Worm (Caenorhabditis elegans) whole organism, early embryonic: ENCODE results near the gene Y70C5C.1.

ENCODE experiments used
- B0310.2 ChIP-seq: sonication (generic microtip); optimal IDR thresholded peaks from 2 replicates; lab custom pipeline; 2016; ENCODE audit warnings: mild to moderate bottlenecking, missing genetic modification characterization, missing compliant biosample characterization
- F13C5.2 ChIP-seq: sonication (generic microtip); optimal IDR thresholded peaks from 2 replicates; lab custom pipeline; 2017; ENCODE audit warnings: mild to moderate bottlenecking, missing genetic modification characterization, inconsistent platforms, missing compliant biosample characterization
- aly-1 ChIP-seq: sonication (generic microtip); optimal IDR thresholded peaks from 2 replicates; lab custom pipeline; 2016; ENCODE audit warnings: missing genetic modification characterization, missing compliant biosample characterization
- ama-1 ChIP-seq: fragments of 150-350 bp; optimal IDR thresholded peaks from 2 replicates; lab custom pipeline; 2014
- ceh-13 ChIP-seq: fragments of 200-800 bp; sonication (Bioruptor generic); optimal IDR thresholded peaks from 2 replicates; lab custom pipeline; 2018; ENCODE audit warnings: mild to moderate bottlenecking, missing genetic modification characterization, missing compliant biosample characterization
- ceh-36 ChIP-seq: sonication (generic microtip); optimal IDR thresholded peaks from 2 replicates; lab custom pipeline; 2016; ENCODE audit warnings: missing genetic modification characterization, inconsistent platforms, missing compliant biosample characterization
- ets-7 ChIP-seq: sonication (generic microtip); optimal IDR thresholded peaks from 2 replicates; lab custom pipeline; 2016; ENCODE audit warnings: missing genotype, missing genetic modification characterization, missing compliant biosample characterization
- flt-1 ChIP-seq: fragments of 200-800 bp; sonication (Bioruptor generic); IDR thresholded peaks from 2 replicates; pipeline ENCODE4 v1.3.6; 2022; ENCODE audit warnings: missing genetic modification characterization, missing compliant biosample characterization
- hmbx-1 ChIP-seq: sonication (generic microtip); optimal IDR thresholded peaks from 2 replicates; lab custom pipeline; 2016; ENCODE audit warnings: mild to moderate bottlenecking, missing genetic modification characterization, missing compliant biosample characterization
- hmg-4 ChIP-seq: fragments of 200-800 bp; sonication (Bioruptor generic); optimal IDR thresholded peaks from 2 replicates; lab custom pipeline; 2018; ENCODE audit warnings: mild to moderate bottlenecking, missing genetic modification characterization, missing compliant biosample characterization
- hnd-1 ChIP-seq: sonication (generic microtip); optimal IDR thresholded peaks from 2 replicates; lab custom pipeline; 2016; ENCODE audit warnings: missing genetic modification characterization, missing compliant biosample characterization
- pes-1 ChIP-seq: fragments of 200-800 bp; sonication (Bioruptor generic); IDR thresholded peaks from 2 replicates; pipeline ENCODE4 v1.3.6; 2022; ENCODE audit warnings: missing genetic modification reagents, missing genetic modification characterization, missing compliant biosample characterization
- scrt-1 ChIP-seq: fragments of 200-800 bp; sonication (Bioruptor generic); IDR thresholded peaks from 2 replicates; pipeline ENCODE4 v1.3.6; 2022; ENCODE audit warnings: missing genetic modification characterization, missing compliant biosample characterization
- sea-1 ChIP-seq: fragments of 200-800 bp; sonication (Bioruptor generic); conservative IDR thresholded peaks from 2 replicates; pipeline ENCODE4 v1.3.6; 2022; ENCODE audit warnings: missing genetic modification characterization, missing compliant biosample characterization
- tbx-11 ChIP-seq: fragments of 200-800 bp; sonication (Bioruptor generic); IDR thresholded peaks from 2 replicates; pipeline ENCODE4 v1.3.6; 2022; ENCODE audit warnings: missing genetic modification characterization, missing compliant biosample characterization
- tbx-37 ChIP-seq: fragments of 200-800 bp; sonication (Bioruptor generic); conservative IDR thresholded peaks from 2 replicates; pipeline ENCODE4 v1.3.6; 2022; ENCODE audit warnings: missing genetic modification reagents, missing genetic modification characterization, missing compliant biosample characterization
- tra-4 ChIP-seq: sonication (generic microtip); optimal IDR thresholded peaks from 2 replicates; lab custom pipeline; 2017; ENCODE audit warnings: missing genetic modification characterization, missing compliant biosample characterization

Gene Y70C5C.1

DNA sequence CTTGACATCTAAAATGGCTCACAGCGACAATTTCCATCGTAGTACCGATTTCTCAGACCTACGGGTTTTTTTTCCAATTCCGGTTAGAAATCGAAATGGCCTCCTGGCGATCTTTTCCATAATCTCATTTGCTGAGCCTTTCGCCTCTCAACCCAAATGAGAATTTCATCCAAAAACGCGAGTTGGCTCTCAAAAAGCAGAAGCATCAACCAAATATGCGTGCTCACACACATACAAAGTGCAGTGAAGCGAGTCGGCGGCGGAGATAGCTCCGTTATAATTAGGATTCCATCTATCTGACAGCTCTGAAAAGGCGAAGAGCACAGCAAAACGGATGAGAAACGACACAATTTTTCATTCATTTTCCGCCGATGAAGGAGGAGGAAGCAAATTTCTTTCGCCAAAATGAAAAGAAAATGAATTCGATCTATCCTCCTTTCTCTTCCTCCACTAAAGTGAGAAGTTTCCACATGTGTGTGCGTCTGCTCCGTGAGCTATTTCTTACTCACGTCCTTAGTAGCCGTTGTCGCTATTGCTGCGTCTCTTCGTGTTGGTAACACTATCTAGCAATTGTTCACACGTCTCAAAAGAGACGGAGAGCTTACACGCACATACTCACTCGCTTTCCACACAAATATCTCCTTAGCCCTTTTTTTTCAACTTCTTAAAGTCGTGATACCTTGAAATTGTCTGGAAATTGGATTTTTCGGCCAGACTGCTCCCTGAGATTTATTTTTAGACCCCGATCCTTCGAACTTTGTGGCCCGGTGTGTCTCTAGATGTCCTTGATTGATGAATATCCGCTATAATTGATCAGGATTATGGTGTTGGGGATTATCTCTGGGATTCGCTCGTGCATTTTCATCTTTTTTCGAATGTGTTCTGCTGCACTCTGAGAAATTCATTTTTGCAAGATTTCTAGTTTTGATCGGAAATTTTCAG is 52.4 kb downstream of the Y70C5C.1 start:
- TF ChIP-seq ets-7 (tag; lab: Kevin White, UChicago) (no peak), tbx-37 (GFP tag; lab: Robert Waterston, UW) (no peak), ceh-36 (tag; lab: Kevin White, UChicago) (no peak), sea-1 (GFP tag; lab: Robert Waterston, UW) (no peak), pes-1 (GFP tag; lab: Robert Waterston, UW) (no peak), F13C5.2 (tag; lab: Kevin White, UChicago) (no peak), scrt-1 (GFP tag; lab: Robert Waterston, UW) (no peak), tra-4 (tag; lab: Kevin White, UChicago) (no peak), ama-1 (lab: Kevin White, UChicago) (no peak), B0310.2 (tag; lab: Kevin White, UChicago) (no peak), hmbx-1 (no peak), tbx-11 (GFP tag; lab: Robert Waterston, UW) (no peak), hnd-1 (tag; lab: Kevin White, UChicago) (no peak), hmg-4 (no peak), ceh-13 (GFP tag; lab: Kevin White, UChicago) (no peak), aly-1 (no peak), flt-1 (no peak)
